Worm (Caenorhabditis elegans) whole organism, L4/young adult: ENCODE data around the gene dao-6.

Experiments used
- W03F9.2 ChIP-seq: fragments of 150-350 bp; optimal IDR thresholded peaks from 2 replicates; lab custom pipeline; 2014; ENCODE audit warnings: missing biosample characterization, missing genetic modification characterization
- dao-5 ChIP-seq: sonication (generic microtip); optimal IDR thresholded peaks from 2 replicates; lab custom pipeline; 2016; ENCODE audit warnings: missing genotype, missing genetic modification characterization, moderate library complexity, missing compliant biosample characterization
- him-1 ChIP-seq: sonication (generic microtip); optimal IDR thresholded peaks from 2 replicates; lab custom pipeline; 2016; ENCODE audit warnings: missing genotype, missing genetic modification reagents, missing genetic modification characterization, missing compliant biosample characterization

Gene dao-6

DNA sequence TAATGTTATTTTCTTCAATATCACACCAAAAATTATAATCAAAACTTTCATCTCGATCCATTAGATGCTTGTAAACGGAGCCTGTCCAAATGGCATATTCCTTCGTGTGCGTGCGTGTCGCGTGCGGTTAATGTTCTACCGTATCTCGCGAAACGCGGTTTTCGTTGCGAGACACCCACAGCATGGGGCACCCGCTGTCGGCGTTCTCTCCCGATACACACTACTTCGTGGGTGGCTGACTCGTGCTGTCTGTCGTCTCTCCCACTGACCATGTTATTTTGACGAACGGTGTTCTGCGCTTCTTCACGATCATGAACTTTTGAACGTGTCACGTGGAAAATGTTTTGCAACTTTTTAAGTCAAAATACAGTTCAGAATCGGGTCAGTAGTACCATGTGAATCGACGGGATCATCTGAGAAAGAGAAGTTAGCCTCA is 29.5 kb upstream of the dao-6 start:
- TF ChIP-seq him-1 (tag; lab: Kevin White, UChicago) (peak; percentile 89), dao-5 (tag; lab: Kevin White, UChicago) (peak; percentile 40), W03F9.2 (tag; lab: Kevin White, UChicago) (peak; percentile 93)

DNA sequence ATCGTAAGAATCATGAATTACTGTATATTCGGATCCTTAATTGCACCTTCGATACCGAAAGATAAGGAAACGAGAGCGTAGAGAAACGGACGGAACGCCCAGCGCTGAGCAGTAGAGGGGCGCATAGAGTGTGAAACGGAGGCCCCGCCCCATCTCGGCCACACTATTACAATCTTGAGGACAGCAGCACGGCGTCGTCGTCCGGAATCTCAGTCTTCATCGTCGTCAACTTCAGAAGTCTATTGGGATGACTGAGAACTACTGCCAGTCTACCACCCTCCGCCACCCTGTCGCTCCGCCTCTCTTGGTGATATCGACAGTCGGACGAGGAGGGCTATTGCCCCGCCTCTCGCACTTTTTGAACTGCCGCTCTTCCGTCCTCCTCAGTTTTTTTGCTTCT is 28.7 kb upstream of the dao-6 start:
- TF ChIP-seq him-1 (tag; lab: Kevin White, UChicago) (no peak), W03F9.2 (tag; lab: Kevin White, UChicago) (no peak), dao-5 (tag; lab: Kevin White, UChicago) (no peak)

DNA sequence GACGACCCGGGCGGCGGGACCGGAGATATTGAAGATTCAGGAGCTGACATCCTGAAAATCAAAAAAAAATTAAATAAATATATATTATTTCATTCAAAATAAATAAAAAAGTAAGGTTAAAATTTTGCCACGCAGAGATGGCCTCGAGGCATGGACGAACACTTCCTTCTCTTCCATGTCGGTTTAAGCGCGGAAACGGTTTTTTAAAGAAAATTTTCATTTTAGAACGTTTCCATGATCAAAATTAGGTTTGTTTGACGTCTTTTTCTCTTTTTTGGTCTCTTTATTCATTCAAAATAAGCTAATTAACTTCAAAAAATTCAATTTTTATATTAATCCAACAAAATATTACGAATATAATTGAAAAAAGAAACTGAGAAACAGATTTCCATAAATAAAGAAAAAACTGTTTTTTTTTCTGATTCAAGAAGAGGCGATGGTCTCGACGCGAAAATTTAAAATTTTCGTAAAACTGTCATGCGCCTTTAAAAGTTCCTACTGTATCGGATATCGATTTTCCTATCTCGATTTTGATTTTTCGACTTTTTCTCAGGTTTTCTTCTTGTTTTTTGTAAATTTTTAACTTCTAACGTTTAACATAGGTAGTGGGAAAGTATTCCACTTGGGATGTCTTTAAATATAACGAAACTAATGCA is 26.2 kb upstream of the dao-6 start, which contains the start of gene gcc-2:
Gene gcc-2, minus strand, starts transcription at position 51 of the 656 bp plus-strand sequence.
- TF ChIP-seq dao-5 (tag; lab: Kevin White, UChicago) (no peak), him-1 (tag; lab: Kevin White, UChicago) (no peak), W03F9.2 (tag; lab: Kevin White, UChicago) (peak; percentile 29)

ce11 chrIII:9760184-9760583 is 24.2 kb upstream of the dao-6 start:
- TF ChIP-seq W03F9.2 (tag; lab: Kevin White, UChicago) (no peak), dao-5 (tag; lab: Kevin White, UChicago) (no peak), him-1 (tag; lab: Kevin White, UChicago) (no peak)

- TF ChIP-seq him-1 (tag; lab: Kevin White, UChicago), result no peak
- TF ChIP-seq W03F9.2 (tag; lab: Kevin White, UChicago), result no peak
- TF ChIP-seq dao-5 (tag; lab: Kevin White, UChicago), result no peak
Measured at ce11 chrIII:9758848-9759247, 22.8 kb upstream of the dao-6 start, which contains the start of gene rmd-1. Gene rmd-1 (plus strand): TSS chrIII:9759094.

DNA sequence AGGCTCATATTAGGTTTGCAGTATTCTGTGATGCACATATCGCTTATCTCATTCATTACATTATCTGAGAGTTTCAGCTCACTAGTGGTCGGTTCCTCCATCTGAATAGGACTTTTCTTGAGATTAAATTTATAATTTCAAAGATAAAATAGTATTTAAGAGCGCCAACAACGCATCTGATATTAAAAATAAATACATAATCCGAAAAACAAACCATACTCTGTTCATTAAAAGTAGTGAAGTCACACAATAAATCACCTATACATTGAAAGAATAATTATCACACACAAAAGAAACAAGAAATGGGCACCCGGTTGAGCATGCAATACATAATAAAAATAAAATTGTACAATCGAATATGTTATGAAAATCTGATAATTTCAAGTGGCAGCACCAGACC is 21.4 kb upstream of the dao-6 start, which contains the start of gene vps-53:
Gene vps-53, minus strand, starts transcription at position 101 of the 400 bp plus-strand sequence.
- TF ChIP-seq him-1 (tag; lab: Kevin White, UChicago), result no peak
- TF ChIP-seq W03F9.2 (tag; lab: Kevin White, UChicago), result no peak
- TF ChIP-seq dao-5 (tag; lab: Kevin White, UChicago), result no peak

ce11 chrIII:9752852-9753251 is 16.9 kb upstream of the dao-6 start, which contains the start of gene ech-6:
Gene ech-6 (minus strand): TSS chrIII:9752883.
- TF ChIP-seq him-1 (tag; lab: Kevin White, UChicago), result no peak
- TF ChIP-seq dao-5 (tag; lab: Kevin White, UChicago), result no peak
- no peak for TF ChIP-seq W03F9.2 (tag; lab: Kevin White, UChicago)

- TF ChIP-seq dao-5 (tag; lab: Kevin White, UChicago), result no peak
- TF ChIP-seq him-1 (tag; lab: Kevin White, UChicago), result no peak
- TF ChIP-seq W03F9.2 (tag; lab: Kevin White, UChicago), result no peak
Measured at ce11 chrIII:9751074-9751473, 15.1 kb upstream of the dao-6 start, which contains the start of gene T05G5.5. Gene T05G5.5 (minus strand): TSS chrIII:9751432.

DNA sequence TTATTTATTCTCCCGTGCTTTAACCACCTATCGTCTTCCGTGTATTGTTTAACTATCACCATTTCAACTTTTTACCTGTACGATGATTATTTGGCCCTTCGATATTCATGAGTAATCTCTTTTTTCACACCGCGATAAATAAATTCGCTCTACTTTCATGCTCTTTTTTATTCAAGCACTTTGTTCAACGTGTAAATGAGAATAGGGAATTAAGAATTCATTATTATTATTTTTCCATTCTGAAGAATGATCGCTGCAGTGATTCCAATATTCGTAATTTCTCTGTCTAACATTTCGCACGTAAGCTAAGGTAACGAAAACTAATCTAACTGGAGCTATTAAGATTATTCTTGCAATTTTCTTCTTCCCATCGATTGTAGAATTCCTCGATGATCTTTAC is 12.7 kb upstream of the dao-6 start, which contains the start of gene T05G5.4:
Gene T05G5.4, plus strand, starts transcription at position 241 of the 400 bp plus-strand sequence.
- TF ChIP-seq him-1 (tag; lab: Kevin White, UChicago) (no peak), dao-5 (tag; lab: Kevin White, UChicago) (no peak), W03F9.2 (tag; lab: Kevin White, UChicago) (no peak)

ce11 chrIII:9747133-9747532 is 11.1 kb upstream of the dao-6 start, which contains the start of the genes iff-1 and cdk-1:
Gene iff-1 (minus strand): TSS chrIII:9747193.
Gene cdk-1 (plus strand): TSS chrIII:9747472.
- TF ChIP-seq him-1 (tag; lab: Kevin White, UChicago) (no peak), W03F9.2 (tag; lab: Kevin White, UChicago) (no peak), dao-5 (tag; lab: Kevin White, UChicago) (no peak)

DNA sequence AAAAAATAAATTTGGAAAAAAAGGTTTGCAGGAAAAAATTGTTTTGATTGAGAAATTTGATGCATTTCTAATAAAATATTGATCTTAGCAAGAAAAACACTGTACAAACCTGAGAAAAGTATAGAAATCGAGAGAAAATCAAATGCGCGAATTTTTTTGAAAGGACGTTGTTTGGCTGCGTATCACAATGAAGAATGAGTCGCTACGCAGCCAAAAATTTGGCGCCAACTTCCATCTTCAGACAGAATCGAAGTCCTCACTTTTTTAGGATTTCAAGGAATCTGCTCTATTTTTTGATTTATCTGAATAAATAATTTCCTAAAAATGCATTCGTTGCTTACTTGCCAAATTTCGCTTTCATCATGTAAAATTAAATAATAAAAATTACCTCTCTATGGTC is 10.7 kb upstream of the dao-6 start:
- TF ChIP-seq dao-5 (tag; lab: Kevin White, UChicago) (no peak), W03F9.2 (tag; lab: Kevin White, UChicago) (no peak), him-1 (tag; lab: Kevin White, UChicago) (no peak)

DNA sequence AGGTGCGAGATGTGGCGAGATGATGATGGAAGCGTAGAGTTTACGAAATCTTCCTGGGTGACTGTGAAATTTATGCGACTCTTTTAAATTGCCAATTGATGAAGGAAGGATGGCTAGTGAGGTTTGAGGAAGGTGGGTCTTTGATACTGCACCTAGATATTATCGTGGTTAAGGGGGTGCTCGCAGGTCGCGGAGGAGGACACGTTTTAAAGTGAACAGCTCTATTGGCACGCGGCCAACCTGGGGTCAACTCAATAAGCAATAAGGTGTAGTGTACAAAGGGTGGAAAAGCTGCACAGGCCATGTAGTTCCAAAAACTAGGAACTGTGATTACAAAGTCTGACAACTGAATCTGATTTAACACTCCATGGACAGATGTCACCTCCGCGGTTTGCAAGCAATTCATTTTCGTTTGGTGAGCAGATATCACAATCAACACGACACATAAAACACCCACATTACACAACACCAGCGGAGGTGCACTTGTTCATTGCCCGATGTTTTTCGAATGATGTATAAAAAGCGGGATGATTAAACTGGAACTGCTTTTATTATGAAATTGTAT is 9.4 kb upstream of the dao-6 start:
- TF ChIP-seq him-1 (tag; lab: Kevin White, UChicago), result no peak
- no peak for TF ChIP-seq W03F9.2 (tag; lab: Kevin White, UChicago)
- TF ChIP-seq dao-5 (tag; lab: Kevin White, UChicago), result no peak

DNA sequence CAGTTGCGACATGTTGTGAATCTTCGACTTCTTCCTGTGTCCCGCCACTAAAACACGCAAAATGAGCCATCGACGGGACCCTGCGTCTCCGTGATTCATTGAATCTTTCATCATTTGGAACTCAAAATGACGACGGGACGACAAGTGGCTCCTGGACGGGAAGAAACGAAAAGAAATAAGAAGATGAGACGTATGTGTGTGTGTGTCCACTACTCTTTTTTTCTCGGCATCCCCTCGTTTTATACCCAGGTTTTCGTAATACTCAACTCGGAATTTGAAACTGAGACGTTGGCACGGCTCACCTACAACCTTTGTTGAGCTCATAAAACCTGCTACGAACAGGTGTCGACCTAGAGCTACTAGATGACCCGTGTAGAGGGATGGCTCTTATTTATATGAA is 8.5 kb upstream of the dao-6 start:
- no peak for TF ChIP-seq W03F9.2 (tag; lab: Kevin White, UChicago)
- no peak for TF ChIP-seq dao-5 (tag; lab: Kevin White, UChicago)
- TF ChIP-seq him-1 (tag; lab: Kevin White, UChicago), result no peak
